Worm (Caenorhabditis elegans) whole organism, early embryonic: ENCODE data around the gene C25F9.2.

ENCODE experiments used
- B0310.2 ChIP-seq: sonication (generic microtip); optimal IDR thresholded peaks from 2 replicates; lab custom pipeline; 2016; ENCODE audit warnings: mild to moderate bottlenecking, missing genetic modification characterization, missing compliant biosample characterization
- aly-1 ChIP-seq: sonication (generic microtip); optimal IDR thresholded peaks from 2 replicates; lab custom pipeline; 2016; ENCODE audit warnings: missing genetic modification characterization, missing compliant biosample characterization
- ama-1 ChIP-seq: fragments of 150-350 bp; optimal IDR thresholded peaks from 2 replicates; lab custom pipeline; 2014
- ets-7 ChIP-seq: sonication (generic microtip); optimal IDR thresholded peaks from 2 replicates; lab custom pipeline; 2016; ENCODE audit warnings: missing genotype, missing genetic modification characterization, missing compliant biosample characterization
- hmg-4 ChIP-seq: fragments of 200-800 bp; sonication (Bioruptor generic); optimal IDR thresholded peaks from 2 replicates; lab custom pipeline; 2018; ENCODE audit warnings: mild to moderate bottlenecking, missing genetic modification characterization, missing compliant biosample characterization
- pes-1 ChIP-seq: fragments of 200-800 bp; sonication (Bioruptor generic); IDR thresholded peaks from 2 replicates; pipeline ENCODE4 v1.3.6; 2022; ENCODE audit warnings: missing genetic modification reagents, missing genetic modification characterization, missing compliant biosample characterization
- scrt-1 ChIP-seq: fragments of 200-800 bp; sonication (Bioruptor generic); IDR thresholded peaks from 2 replicates; pipeline ENCODE4 v1.3.6; 2022; ENCODE audit warnings: missing genetic modification characterization, missing compliant biosample characterization

ce11 chrV:19403619-19404018, 17.7 kb upstream of the C25F9.2 start:
- TF ChIP-seq ets-7 (tag; lab: Kevin White, UChicago) (no peak), pes-1 (no peak), ama-1 (lab: Kevin White, UChicago) (no peak), aly-1 (tag; lab: Kevin White, UChicago) (no peak), B0310.2 (tag; lab: Kevin White, UChicago) (no peak), hmg-4 (GFP tag; lab: Kevin White, UChicago) (no peak), scrt-1 (GFP tag; lab: Robert Waterston, UW) (no peak)
